Worm (Caenorhabditis elegans) whole organism, early embryonic: ENCODE results near the gene chil-19.

ENCODE experiments used
- aly-1 ChIP-seq: sonication (generic microtip); optimal IDR thresholded peaks from 2 replicates; lab custom pipeline; 2016; ENCODE audit warnings: missing genetic modification characterization, missing compliant biosample characterization
- ama-1 ChIP-seq: fragments of 150-350 bp; optimal IDR thresholded peaks from 2 replicates; lab custom pipeline; 2014
- ceh-36 ChIP-seq: sonication (generic microtip); optimal IDR thresholded peaks from 2 replicates; lab custom pipeline; 2016; ENCODE audit warnings: missing genetic modification characterization, inconsistent platforms, missing compliant biosample characterization
- ets-7 ChIP-seq: sonication (generic microtip); optimal IDR thresholded peaks from 2 replicates; lab custom pipeline; 2016; ENCODE audit warnings: missing genotype, missing genetic modification characterization, missing compliant biosample characterization
- hmbx-1 ChIP-seq: sonication (generic microtip); optimal IDR thresholded peaks from 2 replicates; lab custom pipeline; 2016; ENCODE audit warnings: mild to moderate bottlenecking, missing genetic modification characterization, missing compliant biosample characterization
- hnd-1 ChIP-seq: sonication (generic microtip); optimal IDR thresholded peaks from 2 replicates; lab custom pipeline; 2016; ENCODE audit warnings: missing genetic modification characterization, missing compliant biosample characterization
- sea-1 ChIP-seq: fragments of 200-800 bp; sonication (Bioruptor generic); conservative IDR thresholded peaks from 2 replicates; pipeline ENCODE4 v1.3.6; 2022; ENCODE audit warnings: missing genetic modification characterization, missing compliant biosample characterization
- tbx-11 ChIP-seq: fragments of 200-800 bp; sonication (Bioruptor generic); IDR thresholded peaks from 2 replicates; pipeline ENCODE4 v1.3.6; 2022; ENCODE audit warnings: missing genetic modification characterization, missing compliant biosample characterization
- tra-4 ChIP-seq: sonication (generic microtip); optimal IDR thresholded peaks from 2 replicates; lab custom pipeline; 2017; ENCODE audit warnings: missing genetic modification characterization, missing compliant biosample characterization

ce11 chrII:9500926-9501325 is 46.7 kb upstream of the chil-19 start:
- TF ChIP-seq ama-1 (lab: Kevin White, UChicago) = no peak
- TF ChIP-seq hmbx-1 (tag; lab: Kevin White, UChicago) = no peak
- no peak for TF ChIP-seq aly-1 (tag; lab: Kevin White, UChicago)
- TF ChIP-seq hnd-1 = no peak
- TF ChIP-seq ceh-36 (tag; lab: Kevin White, UChicago) = no peak
- TF ChIP-seq tbx-11 (GFP tag; lab: Robert Waterston, UW) = no peak
- no peak for TF ChIP-seq tra-4 (tag; lab: Kevin White, UChicago)
- no peak for TF ChIP-seq ets-7 (tag; lab: Kevin White, UChicago)
- no peak for TF ChIP-seq sea-1 (GFP tag; lab: Robert Waterston, UW)
